Worm (Caenorhabditis elegans) whole organism, late embryonic: ENCODE data around the gene pqn-83.

Experiments
- C08G9.2 ChIP-seq: sonication (generic microtip); optimal IDR thresholded peaks from 2 replicates; lab custom pipeline; 2016; ENCODE audit warnings: mild to moderate bottlenecking, missing genetic modification characterization, moderate library complexity, missing compliant biosample characterization
- F13H6.1 ChIP-seq: sonication (generic microtip); optimal IDR thresholded peaks from 2 replicates; lab custom pipeline; 2016; ENCODE audit warnings: missing genetic modification characterization, missing compliant biosample characterization
- K02D7.2 ChIP-seq: sonication (generic microtip); optimal IDR thresholded peaks from 2 replicates; lab custom pipeline; 2017; ENCODE audit warnings: mild to moderate bottlenecking, missing genetic modification characterization, missing compliant biosample characterization
- K09A11.1 ChIP-seq: sonication (generic microtip); optimal IDR thresholded peaks from 2 replicates; lab custom pipeline; 2017; ENCODE audit warnings: antibody characterized with exemption, mild to moderate bottlenecking, missing genetic modification characterization, missing compliant biosample characterization; ENCODE audit not compliant: insufficient read depth
- T23F11.4 ChIP-seq: fragments of 200-800 bp; sonication (Bioruptor generic); optimal IDR thresholded peaks from 2 replicates; lab custom pipeline; 2018; ENCODE audit warnings: mild to moderate bottlenecking, missing genetic modification characterization, missing compliant biosample characterization
- ama-1 ChIP-seq: fragments of 150-350 bp; optimal IDR thresholded peaks from 2 replicates; lab custom pipeline; 2014
- ceh-14 ChIP-seq: sonication (generic microtip); optimal IDR thresholded peaks from 2 replicates; lab custom pipeline; 2016; ENCODE audit warnings: missing genotype, missing genetic modification characterization, missing compliant biosample characterization
- ceh-18 ChIP-seq: sonication (generic microtip); optimal IDR thresholded peaks from 2 replicates; lab custom pipeline; 2016; ENCODE audit warnings: missing genetic modification characterization, missing compliant biosample characterization
- ceh-19 ChIP-seq: fragments of 200-800 bp; sonication (Bioruptor generic); optimal IDR thresholded peaks from 2 replicates; lab custom pipeline; 2018; ENCODE audit warnings: mild to moderate bottlenecking, missing genetic modification characterization, missing compliant biosample characterization
- ceh-24 ChIP-seq: sonication (generic microtip); optimal IDR thresholded peaks from 2 replicates; lab custom pipeline; 2016; ENCODE audit warnings: mild to moderate bottlenecking, missing genetic modification characterization, missing compliant biosample characterization
- ceh-31 ChIP-seq: sonication (generic microtip); optimal IDR thresholded peaks from 2 replicates; lab custom pipeline; 2016; ENCODE audit warnings: missing genetic modification characterization, missing compliant biosample characterization
- ceh-45 ChIP-seq: fragments of 200-800 bp; sonication (Bioruptor generic); IDR thresholded peaks from 2 replicates; pipeline ENCODE4 v1.3.6; 2022; ENCODE audit warnings: missing genetic modification reagents, missing genetic modification characterization, missing compliant biosample characterization
- ceh-48 ChIP-seq: sonication (generic microtip); optimal IDR thresholded peaks from 2 replicates; lab custom pipeline; 2016; ENCODE audit warnings: missing genetic modification characterization, inconsistent platforms, missing compliant biosample characterization
- ceh-6 ChIP-seq: fragments of 200-800 bp; sonication (Bioruptor generic); optimal IDR thresholded peaks from 2 replicates; lab custom pipeline; 2018; ENCODE audit warnings: mild to moderate bottlenecking, missing genetic modification characterization, missing compliant biosample characterization
- ceh-9 ChIP-seq: sonication (generic microtip); optimal IDR thresholded peaks from 2 replicates; lab custom pipeline; 2016; ENCODE audit warnings: mild to moderate bottlenecking, missing genetic modification characterization, inconsistent platforms, missing compliant biosample characterization
- che-1 ChIP-seq: sonication (generic microtip); optimal IDR thresholded peaks from 2 replicates; lab custom pipeline; 2016; ENCODE audit warnings: mild to moderate bottlenecking, missing genetic modification characterization, missing compliant biosample characterization
- dmd-4 ChIP-seq: sonication (generic microtip); optimal IDR thresholded peaks from 2 replicates; lab custom pipeline; 2016; ENCODE audit warnings: borderline replicate concordance, missing genetic modification characterization, missing compliant biosample characterization
- elt-2 ChIP-seq: sonication (generic microtip); optimal IDR thresholded peaks from 2 replicates; lab custom pipeline; 2016; ENCODE audit warnings: missing genetic modification reagents, missing genetic modification characterization, missing compliant biosample characterization
- elt-4 ChIP-seq: sonication (generic microtip); optimal IDR thresholded peaks from 2 replicates; lab custom pipeline; 2016; ENCODE audit warnings: missing genetic modification characterization, missing compliant biosample characterization
- ets-4 ChIP-seq: sonication (generic microtip); optimal IDR thresholded peaks from 2 replicates; lab custom pipeline; 2016; ENCODE audit warnings: missing genetic modification characterization, missing compliant biosample characterization
- eyg-1 ChIP-seq: sonication (generic microtip); optimal IDR thresholded peaks from 2 replicates; lab custom pipeline; 2016; ENCODE audit warnings: missing genotype, missing genetic modification characterization, missing compliant biosample characterization
- fax-1 ChIP-seq: sonication (generic microtip); optimal IDR thresholded peaks from 2 replicates; lab custom pipeline; 2016; ENCODE audit warnings: missing genotype, missing genetic modification characterization, missing compliant biosample characterization
- fkh-10 ChIP-seq: fragments of 150-350 bp; optimal IDR thresholded peaks from 2 replicates; lab custom pipeline; 2014; ENCODE audit warnings: missing biosample characterization, missing genetic modification reagents, missing genetic modification characterization
- fkh-6 ChIP-seq: sonication (generic microtip); optimal IDR thresholded peaks from 2 replicates; lab custom pipeline; 2016; ENCODE audit warnings: missing genetic modification characterization, missing compliant biosample characterization
- gmeb-2 ChIP-seq: sonication (generic microtip); optimal IDR thresholded peaks from 2 replicates; lab custom pipeline; 2016; ENCODE audit warnings: missing genetic modification characterization, inconsistent platforms, missing compliant biosample characterization
- hlh-15 ChIP-seq: sonication (generic microtip); optimal IDR thresholded peaks from 2 replicates; lab custom pipeline; 2016; ENCODE audit warnings: missing genetic modification characterization, missing compliant biosample characterization
- hlh-6 ChIP-seq: sonication (generic microtip); optimal IDR thresholded peaks from 2 replicates; lab custom pipeline; 2016; ENCODE audit warnings: missing genotype, missing genetic modification characterization, missing compliant biosample characterization
- hlh-8 ChIP-seq: sonication (generic microtip); optimal IDR thresholded peaks from 2 replicates; lab custom pipeline; 2016; ENCODE audit warnings: missing genotype, missing genetic modification characterization, missing compliant biosample characterization
- lim-6 ChIP-seq: sonication (generic microtip); optimal IDR thresholded peaks from 2 replicates; lab custom pipeline; 2016; ENCODE audit warnings: missing genetic modification characterization, missing compliant biosample characterization
- lin-11 ChIP-seq: fragments of 200-800 bp; sonication (Bioruptor generic); optimal IDR thresholded peaks from 2 replicates; lab custom pipeline; 2018; ENCODE audit warnings: mild to moderate bottlenecking, missing genetic modification characterization, missing compliant biosample characterization
- mec-3 ChIP-seq: sonication (generic microtip); optimal IDR thresholded peaks from 2 replicates; lab custom pipeline; 2016; ENCODE audit warnings: borderline replicate concordance, missing genetic modification characterization, missing compliant biosample characterization
- nfya-1 ChIP-seq: sonication (generic microtip); optimal IDR thresholded peaks from 2 replicates; lab custom pipeline; 2017; ENCODE audit warnings: missing genetic modification characterization, mild to moderate bottlenecking, missing compliant biosample characterization, antibody characterized with exemption, moderate library complexity
- nhr-11 ChIP-seq: fragments of 150-350 bp; optimal IDR thresholded peaks from 2 replicates; lab custom pipeline; 2014; ENCODE audit warnings: missing biosample characterization, missing genetic modification characterization
- nhr-232 ChIP-seq: sonication (generic microtip); optimal IDR thresholded peaks from 2 replicates; lab custom pipeline; 2016; ENCODE audit warnings: missing genetic modification characterization, missing compliant biosample characterization
- odd-2 ChIP-seq: sonication (generic microtip); optimal IDR thresholded peaks from 2 replicates; lab custom pipeline; 2017; ENCODE audit warnings: antibody characterized with exemption, mild to moderate bottlenecking, missing genetic modification characterization, missing compliant biosample characterization
- pax-1 ChIP-seq: fragments of 150-350 bp; optimal IDR thresholded peaks from 2 replicates; lab custom pipeline; 2014; ENCODE audit warnings: missing biosample characterization, missing genetic modification characterization
- pha-2 ChIP-seq: sonication (generic microtip); optimal IDR thresholded peaks from 2 replicates; lab custom pipeline; 2017; ENCODE audit warnings: mild to moderate bottlenecking, missing genetic modification characterization, missing compliant biosample characterization
- pha-4 ChIP-seq: fragments of 150-350 bp; optimal IDR thresholded peaks from 2 replicates; lab custom pipeline; 2018; ENCODE audit warnings: missing biosample characterization, missing genetic modification reagents, missing genetic modification characterization
- pqm-1 ChIP-seq: sonication (generic microtip); optimal IDR thresholded peaks from 2 replicates; lab custom pipeline; 2016; ENCODE audit warnings: missing genetic modification characterization, missing compliant biosample characterization
- ref-2 ChIP-seq: sonication (generic microtip); optimal IDR thresholded peaks from 2 replicates; lab custom pipeline; 2016; ENCODE audit warnings: missing genetic modification characterization, missing compliant biosample characterization
- rnt-1 ChIP-seq: sonication (generic microtip); optimal IDR thresholded peaks from 2 replicates; lab custom pipeline; 2016; ENCODE audit warnings: missing genetic modification characterization, missing compliant biosample characterization
- sdc-2 ChIP-seq: sonication (generic microtip); optimal IDR thresholded peaks from 2 replicates; lab custom pipeline; 2016; ENCODE audit warnings: missing genotype, missing genetic modification characterization, missing compliant biosample characterization
- sox-2 ChIP-seq: fragments of 200-800 bp; sonication (Bioruptor generic); IDR thresholded peaks from 2 replicates; pipeline ENCODE4 v1.3.6; 2022; ENCODE audit warnings: missing genetic modification reagents, missing genetic modification characterization, missing compliant biosample characterization
- sox-4 ChIP-seq: sonication (generic microtip); optimal IDR thresholded peaks from 2 replicates; lab custom pipeline; 2017; ENCODE audit warnings: mild to moderate bottlenecking, missing genetic modification characterization, inconsistent platforms, missing compliant biosample characterization
- syd-9 ChIP-seq: sonication (generic microtip); optimal IDR thresholded peaks from 2 replicates; lab custom pipeline; 2016; ENCODE audit warnings: mild to moderate bottlenecking, missing genetic modification characterization, moderate library complexity, missing compliant biosample characterization
- tbx-2 ChIP-seq: sonication (generic microtip); optimal IDR thresholded peaks from 2 replicates; lab custom pipeline; 2016; ENCODE audit warnings: missing genetic modification characterization, missing compliant biosample characterization
- ttx-3 ChIP-seq: sonication (generic microtip); optimal IDR thresholded peaks from 2 replicates; lab custom pipeline; 2016; ENCODE audit warnings: missing genetic modification reagents, missing genetic modification characterization, missing compliant biosample characterization
- unc-3 ChIP-seq, 2 experiments: fragments of 200-800 bp in 1 of 2; sonication (Bioruptor generic) in 1 of 2; sonication (generic microtip) in 1 of 2; conservative IDR thresholded peaks in 1 of 2; optimal IDR thresholded peaks in 1 of 2; 2 replicates each; pipeline versions ENCODE4 v1.3.6 to Lab custom; 2016 to 2022; ENCODE audit warnings: missing compliant biosample characterization in 2 of 2, missing genetic modification characterization in 2 of 2, missing genetic modification reagents in 1 of 2
- unc-42 ChIP-seq: sonication (generic microtip); optimal IDR thresholded peaks from 2 replicates; lab custom pipeline; 2016; ENCODE audit warnings: missing genotype, missing genetic modification characterization, missing compliant biosample characterization
- unc-55 ChIP-seq: sonication (generic microtip); optimal IDR thresholded peaks from 2 replicates; lab custom pipeline; 2017; ENCODE audit warnings: missing biosample characterization, missing genetic modification reagents, missing genetic modification characterization
- unc-86 ChIP-seq: sonication (generic microtip); optimal IDR thresholded peaks from 2 replicates; lab custom pipeline; 2016; ENCODE audit warnings: missing genetic modification characterization, missing compliant biosample characterization
- ztf-16 ChIP-seq: sonication (generic microtip); optimal IDR thresholded peaks from 2 replicates; lab custom pipeline; 2017; ENCODE audit warnings: missing genetic modification characterization, missing compliant biosample characterization

The pqn-83 gene

DNA sequence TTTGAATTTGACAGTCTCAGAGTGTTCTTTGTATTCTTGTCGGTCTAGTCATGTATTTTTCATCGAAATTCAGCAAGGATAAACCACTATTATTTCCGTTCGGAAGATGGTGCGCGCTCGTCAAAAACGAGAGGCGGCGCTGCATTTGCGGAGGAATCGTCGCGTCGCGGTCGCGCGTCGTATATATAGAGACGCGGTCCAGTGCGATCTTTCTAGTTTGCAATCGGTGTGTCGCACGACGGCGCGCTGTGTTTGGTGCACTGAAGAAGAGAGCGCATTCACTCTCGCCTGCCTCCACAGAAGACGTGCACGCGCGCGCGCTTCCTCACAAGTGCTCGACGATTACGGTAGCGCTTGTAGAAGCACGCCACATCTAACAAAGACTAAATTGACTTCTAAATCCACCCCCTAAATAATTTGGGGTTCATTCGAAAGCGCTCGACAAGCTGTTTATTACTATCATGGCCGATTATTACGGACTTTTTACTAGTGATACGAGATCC is 28.7 kb downstream of the pqn-83 start, which contains the start of gene Y39E4B.6:
TSS of gene Y39E4B.6 (plus strand) at position 209 of the 503 bp plus-strand sequence.
- peak; percentile 97 for TF ChIP-seq ceh-14 (tag; lab: Kevin White, UChicago)
- no peak for TF ChIP-seq fax-1 (tag; lab: Kevin White, UChicago)
- no peak for TF ChIP-seq hlh-15 (tag; lab: Kevin White, UChicago)
- peak; percentile 91 for TF ChIP-seq T23F11.4 (GFP tag; lab: Kevin White, UChicago)
- TF ChIP-seq ama-1 (lab: Kevin White, UChicago), result peak; percentile 87
- TF ChIP-seq syd-9 (tag; lab: Kevin White, UChicago), result peak; percentile 86
- peak; percentile 76 for TF ChIP-seq pha-2
- peak; percentile 73 for TF ChIP-seq ztf-16 (tag; lab: Kevin White, UChicago)
- TF ChIP-seq tbx-2, result peak; percentile 98
- no peak for TF ChIP-seq nhr-232
- TF ChIP-seq K09A11.1, result peak; percentile 64
- peak; percentile 88 for TF ChIP-seq ets-4 (tag; lab: Kevin White, UChicago)
- peak; percentile 97 for TF ChIP-seq K02D7.2 (tag; lab: Kevin White, UChicago)
- TF ChIP-seq odd-2, result no peak
- TF ChIP-seq unc-86 (tag; lab: Kevin White, UChicago), result peak; percentile 94
- TF ChIP-seq fkh-6 (tag; lab: Kevin White, UChicago), result no peak
- TF ChIP-seq sdc-2 (tag; lab: Kevin White, UChicago), result peak; percentile 78
- TF ChIP-seq nfya-1, result peak; percentile 95
- peak; percentile 56 for TF ChIP-seq che-1 (tag; lab: Kevin White, UChicago)
- TF ChIP-seq elt-2 (tag; lab: Kevin White, UChicago), result peak; percentile 88
- TF ChIP-seq pha-4 (tag; lab: Kevin White, UChicago), result no peak
- peak; percentile 64 for TF ChIP-seq ttx-3 (tag; lab: Kevin White, UChicago)
- peak; percentile 71 for TF ChIP-seq C08G9.2 (tag; lab: Kevin White, UChicago)
- no peak for TF ChIP-seq mec-3
- peak; percentile 76 for TF ChIP-seq ceh-6 (GFP tag; lab: Kevin White, UChicago)
- peak; percentile 99 for TF ChIP-seq ceh-18 (tag; lab: Kevin White, UChicago)
- TF ChIP-seq pqm-1 (tag; lab: Kevin White, UChicago), result peak; percentile 88
- peak; percentile 58; the same call in 1 of the 2 replicates for TF ChIP-seq unc-3 (GFP tag; conservative IDR thresholded peaks at IDR 0.05; lab: Robert Waterston, UW)
- TF ChIP-seq unc-3 (tag; optimal IDR thresholded peaks at IDR 0.05; lab: Kevin White, UChicago), result peak; percentile 82
- peak; percentile 61 for TF ChIP-seq hlh-8 (tag; lab: Kevin White, UChicago)
- TF ChIP-seq F13H6.1 (tag; lab: Kevin White, UChicago), result peak; percentile 88
- peak; percentile 61 for TF ChIP-seq sox-2 (GFP tag; lab: Robert Waterston, UW)
- TF ChIP-seq ceh-24 (tag; lab: Kevin White, UChicago), result peak; percentile 49
- peak; percentile 96 for TF ChIP-seq unc-42 (tag; lab: Kevin White, UChicago)
- TF ChIP-seq ceh-19 (GFP tag; lab: Kevin White, UChicago), result peak; percentile 83
- peak; percentile 88 for TF ChIP-seq lim-6 (tag; lab: Kevin White, UChicago)
- peak; percentile 46 for TF ChIP-seq pax-1 (tag; lab: Kevin White, UChicago)
- TF ChIP-seq nhr-11 (tag; lab: Kevin White, UChicago), result no peak
- TF ChIP-seq dmd-4 (tag; lab: Kevin White, UChicago), result peak; percentile 81
- TF ChIP-seq hlh-6, result peak; percentile 81
- no peak for TF ChIP-seq ceh-9 (tag; lab: Kevin White, UChicago)
- TF ChIP-seq lin-11 (tag; lab: Kevin White, UChicago), result peak; percentile 31
- peak; percentile 74 for TF ChIP-seq unc-55 (GFP tag; lab: Kevin White, UChicago)
- TF ChIP-seq gmeb-2 (tag; lab: Kevin White, UChicago), result peak; percentile 9
- peak; percentile 97 for TF ChIP-seq rnt-1 (tag; lab: Kevin White, UChicago)
- TF ChIP-seq eyg-1 (tag; lab: Kevin White, UChicago), result peak; percentile 76
- peak; percentile 99 for TF ChIP-seq ceh-31 (tag; lab: Kevin White, UChicago)
- peak; percentile 99 for TF ChIP-seq ref-2 (tag; lab: Kevin White, UChicago)
- TF ChIP-seq elt-4 (tag; lab: Kevin White, UChicago), result no peak
- TF ChIP-seq sox-4 (tag; lab: Kevin White, UChicago), result peak; percentile 75
- TF ChIP-seq ceh-48, result peak; percentile 89
- TF ChIP-seq fkh-10 (GFP tag; lab: Kevin White, UChicago), result peak; percentile 35
- no peak for TF ChIP-seq ceh-45 (GFP tag; lab: Robert Waterston, UW)
